Worm (Caenorhabditis elegans) whole organism, late embryonic: ENCODE results near the gene npr-25.
A peak's percentile ranks its signal among the peaks of the same experiment; 100 is the strongest.

ENCODE experiments used
- ama-1 ChIP-seq: fragments of 150-350 bp; optimal IDR thresholded peaks from 2 replicates; lab custom pipeline; 2014
- sdc-2 ChIP-seq: sonication (generic microtip); optimal IDR thresholded peaks from 2 replicates; lab custom pipeline; 2016; ENCODE audit warnings: missing genotype, missing genetic modification characterization, missing compliant biosample characterization

ce11 chrV:11314025-11314880 is 38.5 kb downstream of the npr-25 start:
- TF ChIP-seq ama-1 (lab: Kevin White, UChicago) (no peak), sdc-2 (tag; lab: Kevin White, UChicago) (peak; percentile 95)
